Worm (Caenorhabditis elegans) whole organism, L2 larva: ENCODE data around the gene aman-2.

ENCODE experiments used
- alr-1 ChIP-seq: fragments of 150-350 bp; optimal IDR thresholded peaks from 2 replicates; lab custom pipeline; 2014; ENCODE audit warnings: missing biosample characterization, missing genetic modification characterization
- aly-2 ChIP-seq: fragments of 150-350 bp; optimal IDR thresholded peaks from 2 replicates; lab custom pipeline; 2014; ENCODE audit warnings: missing biosample characterization, missing genetic modification characterization
- lin-11 ChIP-seq: fragments of 150-350 bp; sonication (generic microtip); optimal IDR thresholded peaks from 2 replicates; lab custom pipeline; 2014; ENCODE audit warnings: missing biosample characterization, missing genetic modification characterization, inconsistent platforms, mixed read lengths
- nhr-237 ChIP-seq: fragments of 150-350 bp; optimal IDR thresholded peaks from 2 replicates; lab custom pipeline; 2014; ENCODE audit warnings: missing biosample characterization, missing genetic modification characterization
- nhr-6 ChIP-seq: fragments of 150-350 bp; optimal IDR thresholded peaks from 2 replicates; lab custom pipeline; 2014; ENCODE audit warnings: missing biosample characterization, missing genetic modification characterization
- snpc-4 ChIP-seq: fragments of 150-350 bp; optimal IDR thresholded peaks from 2 replicates; lab custom pipeline; 2014; ENCODE audit warnings: missing biosample characterization, missing genetic modification characterization
- unc-39 ChIP-seq: fragments of 150-350 bp; optimal IDR thresholded peaks from 2 replicates; lab custom pipeline; 2014; ENCODE audit warnings: missing biosample characterization, missing genetic modification characterization

- TF ChIP-seq alr-1 (tag; lab: Kevin White, UChicago) (no peak), aly-2 (no peak), unc-39 (tag; lab: Kevin White, UChicago) (no peak), nhr-6 (tag; lab: Kevin White, UChicago) (no peak), lin-11 (no peak), nhr-237 (tag; lab: Kevin White, UChicago) (no peak), snpc-4 (no peak)
Measured at ce11 chrV:11885087-11885486, 48.0 kb downstream of the aman-2 start.
